Worm (Caenorhabditis elegans) whole organism, young adult: ENCODE data around the gene C31B8.7.

ENCODE experiments used
- B0019.2 ChIP-seq: fragments of 200-800 bp; sonication (Bioruptor generic); conservative IDR thresholded peaks from 2 replicates; pipeline ENCODE4 v1.3.6; 2022; ENCODE audit warnings: missing genetic modification reagents, missing genetic modification characterization, missing compliant biosample characterization
- B0261.1 ChIP-seq: sonication (generic microtip); optimal IDR thresholded peaks from 2 replicates; lab custom pipeline; 2016; ENCODE audit warnings: mild to moderate bottlenecking, missing genetic modification characterization, moderate library complexity, missing compliant biosample characterization
- F57C9.4 ChIP-seq: sonication (generic microtip); optimal IDR thresholded peaks from 2 replicates; lab custom pipeline; 2017; ENCODE audit warnings: mild to moderate bottlenecking, missing genetic modification characterization, missing compliant biosample characterization
- K11D2.4 ChIP-seq: fragments of 200-800 bp; sonication (Bioruptor generic); IDR thresholded peaks from 2 replicates; pipeline ENCODE4 v1.3.6; 2022; ENCODE audit warnings: missing genetic modification reagents, missing genetic modification characterization, missing compliant biosample characterization
- T07F8.4 ChIP-seq: sonication (generic microtip); optimal IDR thresholded peaks from 2 replicates; lab custom pipeline; 2016; ENCODE audit warnings: mild to moderate bottlenecking, missing genetic modification characterization, moderate library complexity, missing compliant biosample characterization
- aptf-2 ChIP-seq: fragments of 200-800 bp; sonication (Bioruptor generic); conservative IDR thresholded peaks from 2 replicates; pipeline ENCODE4 v1.3.6; 2022; ENCODE audit warnings: missing genetic modification reagents, missing genetic modification characterization, missing compliant biosample characterization
- attf-3 ChIP-seq: fragments of 200-800 bp; sonication (Bioruptor generic); conservative IDR thresholded peaks from 2 replicates; pipeline ENCODE4 v1.3.6; 2022; ENCODE audit warnings: missing genetic modification reagents, missing genetic modification characterization, missing compliant biosample characterization
- bed-1 ChIP-seq: fragments of 200-800 bp; sonication (Bioruptor generic); IDR thresholded peaks from 2 replicates; pipeline ENCODE4 v1.3.6; 2022; ENCODE audit warnings: missing genetic modification reagents, missing genetic modification characterization, missing compliant biosample characterization
- bed-2 ChIP-seq: fragments of 200-800 bp; sonication (Bioruptor generic); IDR thresholded peaks from 2 replicates; pipeline ENCODE4 v1.3.6; 2022; ENCODE audit warnings: missing genetic modification reagents, missing genetic modification characterization, missing compliant biosample characterization
- ceh-100 ChIP-seq: fragments of 200-800 bp; sonication (Bioruptor generic); IDR thresholded peaks from 2 replicates; pipeline ENCODE4 v1.3.6; 2022; ENCODE audit warnings: missing genetic modification reagents, missing genetic modification characterization, missing compliant biosample characterization
- ceh-58 ChIP-seq: fragments of 200-800 bp; sonication (Bioruptor generic); IDR thresholded peaks from 2 replicates; pipeline ENCODE4 v1.3.6; 2022; ENCODE audit warnings: missing genetic modification characterization, missing compliant biosample characterization
- die-1 ChIP-seq: sonication (generic microtip); optimal IDR thresholded peaks from 2 replicates; lab custom pipeline; 2016; ENCODE audit warnings: missing genotype, mild to moderate bottlenecking, missing genetic modification characterization, missing compliant biosample characterization
- dpl-1 ChIP-seq: fragments of 150-350 bp; optimal IDR thresholded peaks from 2 replicates; lab custom pipeline; 2014; ENCODE audit warnings: missing biosample characterization, missing genetic modification reagents, missing genetic modification characterization
- egrh-3 ChIP-seq: fragments of 200-800 bp; sonication (Bioruptor generic); IDR thresholded peaks from 2 replicates; pipeline ENCODE4 v1.3.6; 2022; ENCODE audit warnings: missing genetic modification reagents, missing genetic modification characterization, missing compliant biosample characterization
- ekl-4 ChIP-seq: fragments of 200-800 bp; sonication (Bioruptor generic); IDR thresholded peaks from 2 replicates; pipeline ENCODE4 v1.3.6; 2022; ENCODE audit warnings: missing genetic modification reagents, missing genetic modification characterization, missing compliant biosample characterization
- hlh-26 ChIP-seq: fragments of 200-800 bp; sonication (Bioruptor generic); conservative IDR thresholded peaks from 2 replicates; pipeline ENCODE4 v1.3.6; 2022; ENCODE audit warnings: missing genetic modification reagents, missing genetic modification characterization, missing compliant biosample characterization
- hmg-20 ChIP-seq: fragments of 200-800 bp; sonication (Bioruptor generic); IDR thresholded peaks from 2 replicates; pipeline ENCODE4 v1.3.6; 2022; ENCODE audit warnings: missing genetic modification reagents, missing genetic modification characterization, missing compliant biosample characterization
- lag-1 ChIP-seq: fragments of 200-800 bp; sonication (Bioruptor generic); IDR thresholded peaks from 2 replicates; pipeline ENCODE4 v1.3.6; 2022; ENCODE audit warnings: missing genetic modification reagents, missing genetic modification characterization, missing compliant biosample characterization
- let-526 ChIP-seq: fragments of 200-800 bp; sonication (Bioruptor generic); IDR thresholded peaks from 2 replicates; pipeline ENCODE4 v1.3.6; 2022; ENCODE audit warnings: missing genetic modification reagents, missing genetic modification characterization, missing compliant biosample characterization
- lsl-1 ChIP-seq: fragments of 200-800 bp; sonication (Bioruptor generic); optimal IDR thresholded peaks from 2 replicates; lab custom pipeline; 2018; ENCODE audit warnings: mild to moderate bottlenecking, missing genetic modification characterization, moderate library complexity, missing compliant biosample characterization
- madf-6 ChIP-seq: fragments of 200-800 bp; sonication (Bioruptor generic); IDR thresholded peaks from 2 replicates; pipeline ENCODE4 v1.3.6; 2022; ENCODE audit warnings: missing genetic modification reagents, missing genetic modification characterization, missing compliant biosample characterization
- mcd-1 ChIP-seq: fragments of 200-800 bp; sonication (Bioruptor generic); IDR thresholded peaks from 2 replicates; pipeline ENCODE4 v1.3.6; 2022; ENCODE audit warnings: missing genetic modification reagents, missing genetic modification characterization, missing compliant biosample characterization
- mxl-1 ChIP-seq: sonication (generic microtip); optimal IDR thresholded peaks from 2 replicates; lab custom pipeline; 2016; ENCODE audit warnings: missing genetic modification characterization, missing compliant biosample characterization
- nhr-120 ChIP-seq: fragments of 200-800 bp; sonication (Bioruptor generic); IDR thresholded peaks from 2 replicates; pipeline ENCODE4 v1.3.6; 2022; ENCODE audit warnings: missing genetic modification characterization, missing compliant biosample characterization
- somi-1 ChIP-seq: fragments of 200-800 bp; sonication (Bioruptor generic); optimal IDR thresholded peaks from 2 replicates; lab custom pipeline; 2018; ENCODE audit warnings: mild to moderate bottlenecking, missing genetic modification characterization, missing compliant biosample characterization
- tbx-9 ChIP-seq: sonication (generic microtip); optimal IDR thresholded peaks from 2 replicates; lab custom pipeline; 2016; ENCODE audit warnings: borderline replicate concordance, missing genetic modification characterization, inconsistent platforms, missing compliant biosample characterization
- zfh-2 ChIP-seq: fragments of 200-800 bp; sonication (Bioruptor generic); conservative IDR thresholded peaks from 2 replicates; pipeline ENCODE4 v1.3.6; 2022; ENCODE audit warnings: missing genetic modification reagents, missing genetic modification characterization, missing compliant biosample characterization

Gene C31B8.7

DNA sequence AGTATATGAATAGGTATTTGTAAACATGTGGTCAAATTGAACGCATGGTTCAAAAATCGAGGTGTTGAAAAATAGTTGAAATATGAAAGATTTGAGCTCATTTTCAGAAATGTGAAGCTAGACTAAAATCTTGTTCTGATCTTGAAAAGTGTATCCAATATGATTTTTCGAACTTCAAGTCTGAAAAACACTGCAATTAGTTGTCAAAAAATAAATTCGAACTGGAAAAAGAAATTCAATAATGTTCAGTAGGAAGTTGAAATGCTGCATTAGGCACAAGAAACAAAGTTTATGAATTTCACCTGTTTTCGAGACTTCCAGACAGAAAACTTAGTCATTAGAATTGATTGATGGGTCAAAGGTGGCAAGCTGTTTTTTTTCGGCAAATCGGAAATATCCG is 41.6 kb downstream of the C31B8.7 start, which contains the start of gene srh-270 (continued):
- no peak for TF ChIP-seq nhr-120 (GFP tag; lab: Robert Waterston, UW)

DNA sequence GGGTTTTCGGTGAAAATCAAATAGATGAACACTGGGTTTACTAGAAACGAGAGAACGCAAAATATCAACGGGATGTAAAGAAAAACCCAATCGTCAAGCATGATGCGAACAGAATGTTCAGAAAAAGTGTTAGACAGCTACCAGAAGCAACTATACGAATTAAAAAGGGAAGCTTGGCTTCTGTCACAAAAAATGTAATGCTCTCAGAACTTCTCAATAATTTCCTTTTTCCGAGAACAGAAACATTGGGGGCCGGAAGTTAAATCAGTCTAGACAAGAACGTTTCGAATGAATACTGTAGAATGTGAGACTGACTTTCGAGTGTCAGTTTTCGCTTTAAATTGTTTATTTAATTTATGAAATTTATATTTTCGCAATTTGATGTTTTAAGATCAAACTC is 43.4 kb downstream of the C31B8.7 start, which contains the start of gene srj-54:
srj-54 (minus strand) TSS at position 101 of the 400 bp plus-strand sequence.
- TF ChIP-seq bed-2 (GFP tag; lab: Robert Waterston, UW) (no peak), B0261.1 (no peak), dpl-1 (GFP tag; lab: Kevin White, UChicago) (no peak), nhr-120 (GFP tag; lab: Robert Waterston, UW) (no peak), lsl-1 (GFP tag; lab: Kevin White, UChicago) (no peak)

ce11 chrV:2857842-2858241 is 45.3 kb downstream of the C31B8.7 start, which contains the start of gene srj-55:
Gene srj-55 (minus strand): TSS chrV:2857942.
- TF ChIP-seq hmg-20 (GFP tag; lab: Robert Waterston, UW) (no peak), tbx-9 (tag; lab: Kevin White, UChicago) (no peak), ceh-58 (no peak), F57C9.4 (tag; lab: Kevin White, UChicago) (no peak), let-526 (GFP tag; lab: Robert Waterston, UW) (no peak), T07F8.4 (tag; lab: Kevin White, UChicago) (no peak), lag-1 (no peak), mxl-1 (tag; lab: Kevin White, UChicago) (no peak), bed-1 (GFP tag; lab: Robert Waterston, UW) (no peak), madf-6 (GFP tag; lab: Robert Waterston, UW) (no peak), K11D2.4 (no peak), ceh-100 (GFP tag; lab: Robert Waterston, UW) (no peak), somi-1 (no peak), ekl-4 (no peak), egrh-3 (no peak), mcd-1 (no peak)

DNA sequence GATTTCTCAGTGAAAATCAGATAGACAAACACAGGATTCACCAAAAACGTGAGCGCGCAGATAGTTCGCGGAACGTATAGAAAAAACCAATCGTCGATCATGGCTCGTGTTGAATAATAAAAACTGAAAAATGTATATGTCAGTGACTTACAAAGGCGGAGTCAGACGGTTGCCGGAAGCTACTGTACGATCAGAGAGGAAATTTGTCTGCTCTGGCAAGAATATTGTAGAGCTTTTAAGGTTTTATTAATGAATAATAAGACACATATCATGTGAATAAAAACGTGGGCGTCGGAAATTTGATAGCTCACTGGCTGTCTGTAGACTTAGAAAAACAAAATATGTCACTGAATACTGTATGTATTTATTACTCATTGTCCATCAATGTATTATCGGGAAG is 47.7 kb downstream of the C31B8.7 start, which contains the start of gene srj-57:
srj-57 (minus strand) TSS at position 101 of the 400 bp plus-strand sequence.
- TF ChIP-seq hlh-26 (GFP tag; lab: Robert Waterston, UW) = no peak
- no peak for TF ChIP-seq die-1
- no peak for TF ChIP-seq aptf-2 (GFP tag; lab: Robert Waterston, UW)
- no peak for TF ChIP-seq B0019.2 (GFP tag; lab: Robert Waterston, UW)
- no peak for TF ChIP-seq zfh-2
- TF ChIP-seq attf-3 (GFP tag; lab: Robert Waterston, UW) = no peak
